Worm (Caenorhabditis elegans) whole organism, L3 larva: Measurements from ENCODE around the gene C28H8.5.

Source experiments
- ceh-28 ChIP-seq: fragments of 150-350 bp; optimal IDR thresholded peaks from 2 replicates; lab custom pipeline; 2014; ENCODE audit warnings: missing biosample characterization, missing genetic modification reagents, missing genetic modification characterization
- nhr-11 ChIP-seq: fragments of 150-350 bp; optimal IDR thresholded peaks from 2 replicates; lab custom pipeline; 2014; ENCODE audit warnings: missing biosample characterization, missing genetic modification characterization
- nhr-28 ChIP-seq: fragments of 150-350 bp; optimal IDR thresholded peaks from 2 replicates; lab custom pipeline; 2014; ENCODE audit warnings: missing biosample characterization, missing genetic modification characterization
- nhr-76 ChIP-seq: fragments of 150-350 bp; sonication (generic microtip); optimal IDR thresholded peaks from 5 replicates; lab custom pipeline; 2014; ENCODE audit warnings: missing biosample characterization, missing genetic modification characterization
- unc-62 ChIP-seq: fragments of 150-350 bp; sonication (generic microtip); optimal IDR thresholded peaks from 4 replicates; lab custom pipeline; 2014; ENCODE audit warnings: missing biosample characterization, missing genetic modification reagents, missing genetic modification characterization
- zag-1 ChIP-seq: fragments of 150-350 bp; optimal IDR thresholded peaks from 2 replicates; lab custom pipeline; 2014; ENCODE audit warnings: missing biosample characterization, missing genetic modification characterization

ce11 chrIII:5843662-5844061 lies 40.4 kb upstream of the C28H8.5 start:
- TF ChIP-seq nhr-28 (tag; lab: Kevin White, UChicago) (no peak), nhr-76 (no peak), nhr-11 (tag; lab: Kevin White, UChicago) (no peak), unc-62 (GFP tag; lab: Kevin White, UChicago) (no peak), ceh-28 (tag; lab: Kevin White, UChicago) (no peak), zag-1 (no peak)
